Fruit fly (Drosophila melanogaster) whole organism, embryonic: Measurements from ENCODE around the gene CG33298.

Source experiments
- Aef1 ChIP-seq: fragments of 200-800 bp; sonication (Bioruptor generic); IDR thresholded peaks from 3 replicates; pipeline ENCODE4 v1.3.6; 2022; ENCODE audit warnings: missing biosample characterization, missing genetic modification characterization
- Antp ChIP-seq: fragments of 200-800 bp; sonication (Bioruptor generic); optimal IDR thresholded peaks from 3 replicates; lab custom pipeline; 2016; ENCODE audit warnings: missing biosample characterization, missing genetic modification characterization
- BtbVII ChIP-seq: fragments of 200-800 bp; sonication (Bioruptor generic); optimal IDR thresholded peaks from 3 replicates; lab custom pipeline; 2017; ENCODE audit warnings: missing biosample characterization, mild to moderate bottlenecking, missing genetic modification characterization
- CG11456 ChIP-seq: fragments of 200-800 bp; sonication (Bioruptor generic); IDR thresholded peaks from 3 replicates; pipeline ENCODE4 v1.3.6; 2022; ENCODE audit warnings: missing biosample characterization, missing genetic modification characterization
- CG11504 ChIP-seq: fragments of 200-800 bp; sonication (Bioruptor generic); optimal IDR thresholded peaks from 3 replicates; lab custom pipeline; 2019; ENCODE audit warnings: missing biosample characterization, mild to moderate bottlenecking, missing genetic modification characterization, moderate library complexity
- CG12744 ChIP-seq: fragments of 200-800 bp; sonication (Bioruptor generic); optimal IDR thresholded peaks from 2 replicates; lab custom pipeline; 2016; ENCODE audit warnings: missing biosample characterization, missing genetic modification characterization
- CG13775 ChIP-seq: fragments of 200-800 bp; sonication (Bioruptor generic); optimal IDR thresholded peaks from 3 replicates; lab custom pipeline; 2017; ENCODE audit warnings: missing biosample characterization, mild to moderate bottlenecking, missing genetic modification characterization
- CG14441 ChIP-seq: fragments of 200-800 bp; sonication (Bioruptor generic); IDR thresholded peaks from 2 replicates; pipeline ENCODE4 v1.3.6; 2022; ENCODE audit warnings: missing biosample characterization, missing genetic modification characterization
- CG18262 ChIP-seq: fragments of 200-800 bp; optimal IDR thresholded peaks from 3 replicates; lab custom pipeline; 2019; ENCODE audit warnings: missing biosample characterization, mild to moderate bottlenecking, missing genetic modification characterization, moderate library complexity
- CG18619 ChIP-seq: fragments of 200-800 bp; sonication (Bioruptor generic); optimal IDR thresholded peaks from 3 replicates; lab custom pipeline; 2017; ENCODE audit warnings: missing biosample characterization, mild to moderate bottlenecking, missing genetic modification characterization
- CG2120 ChIP-seq: fragments of 200-800 bp; sonication (Bioruptor generic); optimal IDR thresholded peaks from 3 replicates; lab custom pipeline; 2016; ENCODE audit warnings: missing biosample characterization, missing genetic modification characterization
- CG2202 ChIP-seq: fragments of 200-800 bp; sonication (Bioruptor generic); optimal IDR thresholded peaks from 2 replicates; lab custom pipeline; 2018; ENCODE audit warnings: missing biosample characterization, mild to moderate bottlenecking, missing genetic modification characterization
- CG30403 ChIP-seq: fragments of 200-800 bp; sonication (Bioruptor generic); optimal IDR thresholded peaks from 3 replicates; lab custom pipeline; 2016; ENCODE audit warnings: missing biosample characterization, missing genetic modification characterization
- CG3065 ChIP-seq: fragments of 200-800 bp; sonication (Bioruptor generic); optimal IDR thresholded peaks from 2 replicates; lab custom pipeline; 2016; ENCODE audit warnings: missing biosample characterization, missing genetic modification characterization
- CG7357 ChIP-seq: fragments of 200-800 bp; sonication (Bioruptor generic); IDR thresholded peaks from 3 replicates; pipeline ENCODE4 v1.3.6; 2022; ENCODE audit warnings: missing biosample characterization, missing genetic modification characterization
- CG7786 ChIP-seq: fragments of 200-800 bp; sonication (Bioruptor generic); optimal IDR thresholded peaks from 2 replicates; lab custom pipeline; 2016; ENCODE audit warnings: missing biosample characterization, missing genetic modification characterization
- CG7963 ChIP-seq: fragments of 200-800 bp; sonication (Bioruptor generic); IDR thresholded peaks from 3 replicates; pipeline ENCODE4 v1.3.6; 2022; ENCODE audit warnings: missing biosample characterization, missing genetic modification characterization; ENCODE audit not compliant: partially characterized antibody
- CG8290 ChIP-seq, 3 experiments: fragments of 200-800 bp; sonication (Bioruptor generic); optimal IDR thresholded peaks; 2 replicates each; lab custom pipeline; 2016 to 2019; ENCODE audit warnings: missing biosample characterization in 3 of 3, missing genetic modification characterization in 3 of 3, mild to moderate bottlenecking in 2 of 3, moderate library complexity in 1 of 3
- CG8924 ChIP-seq: fragments of 200-800 bp; optimal IDR thresholded peaks from 3 replicates; lab custom pipeline; 2019; ENCODE audit warnings: missing biosample characterization, mild to moderate bottlenecking, missing genetic modification characterization, moderate library complexity
- CG9609 ChIP-seq: fragments of 200-800 bp; sonication (Bioruptor generic); optimal IDR thresholded peaks from 3 replicates; lab custom pipeline; 2016; ENCODE audit warnings: missing biosample characterization, missing genetic modification characterization
- CG9932 ChIP-seq: fragments of 200-800 bp; sonication (Bioruptor generic); IDR thresholded peaks from 2 replicates; pipeline ENCODE4 v1.3.6; 2022; ENCODE audit warnings: missing biosample characterization, missing genetic modification characterization
- Dll ChIP-seq: fragments of 200-800 bp; sonication (Bioruptor generic); IDR thresholded peaks from 4 replicates; pipeline ENCODE4 v1.3.6; 2022; ENCODE audit warnings: missing biosample characterization, missing genetic modification characterization; ENCODE audit not compliant: partially characterized antibody
- E2f2 ChIP-seq: fragments of 200-800 bp; sonication (Bioruptor generic); IDR thresholded peaks from 2 replicates; pipeline ENCODE4 v1.3.6; 2022; ENCODE audit warnings: missing biosample characterization, missing genetic modification characterization
- Ets65A ChIP-seq: fragments of 200-800 bp; sonication (Bioruptor generic); peaks from one replicate; lab custom pipeline; 2016; ENCODE audit warnings: missing biosample characterization, missing genetic modification characterization
- Hmr ChIP-seq: fragments of 200-800 bp; sonication (Bioruptor generic); optimal IDR thresholded peaks from 3 replicates; lab custom pipeline; 2017; ENCODE audit warnings: mild to moderate bottlenecking, missing biosample characterization, missing genetic modification reagents, missing genetic modification characterization
- Hr51 ChIP-seq, 2 experiments: fragments of 200-800 bp; sonication (Bioruptor generic); optimal IDR thresholded peaks; 2 replicates in 1 of 2; 3 replicates in 1 of 2; lab custom pipeline; 2016 to 2018; ENCODE audit warnings: missing biosample characterization in 2 of 2, missing genetic modification characterization in 2 of 2, mild to moderate bottlenecking in 1 of 2, moderate library complexity in 1 of 2
- Oli ChIP-seq: fragments of 200-800 bp; sonication (Bioruptor generic); optimal IDR thresholded peaks from 2 replicates; lab custom pipeline; 2018; ENCODE audit warnings: missing biosample characterization, mild to moderate bottlenecking, missing genetic modification characterization, moderate library complexity
- TFAM ChIP-seq: fragments of 200-800 bp; sonication (Bioruptor generic); optimal IDR thresholded peaks from 2 replicates; lab custom pipeline; 2017; ENCODE audit warnings: missing biosample characterization, missing genetic modification characterization, inconsistent platforms
- Taf1 ChIP-seq: fragments of 200-800 bp; sonication (Bioruptor generic); IDR thresholded peaks from 2 replicates; pipeline ENCODE4 v1.3.6; 2022; ENCODE audit warnings: missing biosample characterization, missing genetic modification characterization
- Tbp ChIP-seq: fragments of >200 bp; optimal IDR thresholded peaks from 2 replicates; lab custom pipeline; 2018; ENCODE audit warnings: missing biosample characterization, missing genetic modification characterization
- crc ChIP-seq: fragments of 200-800 bp; sonication (Bioruptor generic); optimal IDR thresholded peaks from 2 replicates; lab custom pipeline; 2016; ENCODE audit warnings: missing biosample characterization, missing genetic modification characterization
- dati ChIP-seq: fragments of 200-800 bp; sonication (Bioruptor generic); IDR thresholded peaks from 2 replicates; pipeline ENCODE4 v1.3.6; 2022; ENCODE audit warnings: missing biosample characterization, missing genetic modification characterization
- dm ChIP-seq: fragments of 200-800 bp; sonication (Bioruptor generic); optimal IDR thresholded peaks from 3 replicates; lab custom pipeline; 2016; ENCODE audit warnings: missing biosample characterization, missing genetic modification characterization
- dmrt11E ChIP-seq: fragments of 200-800 bp; sonication (Bioruptor generic); optimal IDR thresholded peaks from 3 replicates; lab custom pipeline; 2018; ENCODE audit warnings: missing biosample characterization, mild to moderate bottlenecking, missing genetic modification characterization, moderate library complexity
- eve ChIP-seq, 2 experiments: fragments of >200 bp; optimal IDR thresholded peaks; 2 replicates each; lab custom pipeline; 2017; ENCODE audit warnings: missing biosample characterization in 2 of 2, missing genetic modification characterization in 2 of 2
- fd96Cb ChIP-seq: fragments of 200-800 bp; sonication (Bioruptor generic); optimal IDR thresholded peaks from 2 replicates; lab custom pipeline; 2018; ENCODE audit warnings: missing biosample characterization, mild to moderate bottlenecking, missing genetic modification characterization, moderate library complexity
- ftz-f1 ChIP-seq: fragments of 200-800 bp; sonication (Bioruptor generic); optimal IDR thresholded peaks from 2 replicates; lab custom pipeline; 2016; ENCODE audit warnings: missing biosample characterization, missing genetic modification characterization
- jumu ChIP-seq: fragments of 200-800 bp; sonication (Bioruptor generic); optimal IDR thresholded peaks from 3 replicates; lab custom pipeline; 2016; ENCODE audit warnings: missing biosample characterization, missing genetic modification characterization
- nmo ChIP-seq: fragments of 200-800 bp; sonication (Bioruptor generic); optimal IDR thresholded peaks from 2 replicates; lab custom pipeline; 2018; ENCODE audit warnings: missing biosample characterization, mild to moderate bottlenecking, missing genetic modification characterization, moderate library complexity
- pum ChIP-seq: fragments of 200-800 bp; sonication (Bioruptor generic); optimal IDR thresholded peaks from 2 replicates; lab custom pipeline; 2016; ENCODE audit warnings: missing biosample characterization, missing genetic modification characterization
- repo ChIP-seq: fragments of 200-800 bp; sonication (Bioruptor generic); optimal IDR thresholded peaks from 2 replicates; lab custom pipeline; 2016; ENCODE audit warnings: missing biosample characterization, missing genetic modification characterization
- sens-2 ChIP-seq: fragments of 200-800 bp; sonication (Bioruptor generic); IDR thresholded peaks from 2 replicates; pipeline ENCODE4 v1.3.6; 2022; ENCODE audit warnings: missing biosample characterization, missing genetic modification characterization
- seq ChIP-seq: fragments of 200-800 bp; sonication (Bioruptor generic); IDR thresholded peaks from 2 replicates; pipeline ENCODE4 v1.3.6; 2022; ENCODE audit warnings: missing biosample characterization, missing genetic modification characterization
- sr ChIP-seq: fragments of 200-800 bp; sonication (Bioruptor generic); IDR thresholded peaks from 3 replicates; pipeline ENCODE4 v1.3.6; 2022; ENCODE audit warnings: missing biosample characterization, missing genetic modification characterization
- tio ChIP-seq: fragments of 200-800 bp; sonication (Bioruptor generic); optimal IDR thresholded peaks from 2 replicates; lab custom pipeline; 2017; ENCODE audit warnings: missing biosample characterization, missing genetic modification characterization, inconsistent platforms
- tll ChIP-seq, 2 experiments: fragments of 200-800 bp in 1 of 2; fragments of >200 bp in 1 of 2; sonication (Bioruptor generic) in 1 of 2; optimal IDR thresholded peaks; 2 replicates each; lab custom pipeline; 2017 to 2019; ENCODE audit warnings: missing biosample characterization in 2 of 2, missing genetic modification characterization in 2 of 2, mild to moderate bottlenecking in 1 of 2, moderate library complexity in 1 of 2
- zfh2 ChIP-seq: fragments of 200-800 bp; sonication (Bioruptor generic); optimal IDR thresholded peaks from 2 replicates; lab custom pipeline; 2016; ENCODE audit warnings: missing biosample characterization, missing genetic modification characterization

The CG33298 gene

DNA sequence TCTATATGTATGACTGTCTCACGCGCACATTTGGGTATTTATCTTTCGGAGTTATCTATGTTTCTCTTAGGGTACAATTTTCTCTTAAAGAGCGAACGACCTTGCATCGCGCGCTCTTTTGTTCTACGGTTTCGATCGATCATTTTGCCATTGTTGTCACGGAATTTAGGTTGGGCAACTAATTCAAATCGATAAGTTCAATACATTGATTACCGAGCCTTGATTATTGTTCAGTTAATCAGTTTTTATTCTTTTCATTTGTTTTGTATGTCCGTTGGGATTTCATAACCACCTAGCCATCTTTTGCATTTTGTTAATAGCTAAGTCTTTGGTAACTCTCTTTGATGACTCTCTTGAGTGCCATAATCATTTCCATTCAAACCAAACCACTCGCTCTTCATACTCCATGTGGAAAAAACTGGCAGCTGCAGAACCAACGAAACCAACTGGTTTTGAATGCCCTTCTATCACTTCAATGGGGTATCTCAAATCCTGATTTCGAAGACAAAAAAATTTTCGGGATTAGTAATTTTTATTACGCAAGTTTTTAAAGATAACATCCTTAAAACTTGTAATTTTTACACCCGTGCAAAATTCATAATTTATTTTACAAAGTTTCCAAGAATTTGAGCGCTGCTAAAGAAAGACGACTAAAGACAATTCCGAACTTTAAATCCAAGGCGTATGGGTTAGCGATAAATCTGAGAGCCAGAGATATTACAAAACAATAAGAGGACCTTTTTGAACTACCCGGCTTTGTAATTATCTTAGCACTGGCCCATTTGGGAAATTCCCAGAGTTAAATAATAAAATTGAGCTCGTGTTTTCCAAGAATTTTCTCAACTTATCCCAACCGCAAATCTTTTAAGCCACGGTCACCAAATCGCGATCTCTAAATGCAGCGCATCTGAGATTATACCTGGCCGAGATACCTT is 46.7 kb upstream of the CG33298 start (continued):
- TF ChIP-seq Taf1 (GFP tag; lab: Robert Waterston, UW): no peak
- TF ChIP-seq dm (GFP tag; lab: Kevin White, UChicago): peak; percentile 28
- TF ChIP-seq Ets65A (GFP tag; lab: Kevin White, UChicago): peak; percentile 93
- 0 out of 2 replicates have a peak, but pooled peaks have one; percentile 17 for TF ChIP-seq dati (GFP tag; lab: Robert Waterston, UW)
- TF ChIP-seq nmo: peak; percentile 22
- peak; percentile 42 for TF ChIP-seq CG30403 (GFP tag; lab: Kevin White, UChicago)
- TF ChIP-seq Oli: peak; percentile 35
- TF ChIP-seq CG11456: peak; percentile 7; the same call in 1 of the 3 replicates
- no peak for TF ChIP-seq CG3065 (GFP tag; lab: Kevin White, UChicago)
- peak; percentile 43; the same call in 1 of the 4 replicates for TF ChIP-seq Dll (GFP tag; lab: Robert Waterston, UW)
- TF ChIP-seq CG7357 (GFP tag; lab: Robert Waterston, UW): peak; percentile 4; the same call in 1 of the 3 replicates
- peak in 1 of 2 experiments; percentile 17 for TF ChIP-seq Hr51 (GFP tag; optimal IDR thresholded peaks at IDR 0.05; lab: Kevin White, UChicago)
- no peak for TF ChIP-seq CG12744 (GFP tag; lab: Kevin White, UChicago)
- TF ChIP-seq CG14441 (GFP tag; lab: Robert Waterston, UW): peak; percentile 30; the same call in 1 of the 2 replicates
- TF ChIP-seq tio (GFP tag; lab: Kevin White, UChicago): peak; percentile 27
- TF ChIP-seq CG9609: peak; percentile 57
- peak; percentile 14 for TF ChIP-seq Antp
- peak; percentile 7; the same call in 1 of the 2 replicates for TF ChIP-seq sens-2
- no peak for TF ChIP-seq tll (GFP tag; optimal IDR thresholded peaks at IDR 0.05; lab: Kevin White, UChicago)
- peak; percentile 17 for TF ChIP-seq CG18619 (GFP tag; lab: Kevin White, UChicago)
- peak; percentile 21 for TF ChIP-seq CG2120 (GFP tag; lab: Kevin White, UChicago)
- no peak for TF ChIP-seq ftz-f1 (GFP tag; lab: Kevin White, UChicago)
- TF ChIP-seq CG18262 (tag; lab: Kevin White, UChicago): peak; percentile 39
- 0 out of 2 replicates have a peak, but pooled peaks have one; percentile 1 for TF ChIP-seq E2f2 (GFP tag; lab: Robert Waterston, UW)
- TF ChIP-seq CG8290 (GFP tag; optimal IDR thresholded peaks at IDR 0.05; lab: Kevin White, UChicago): no peak
- TF ChIP-seq CG8290 (tag; optimal IDR thresholded peaks at IDR 0.05; lab: Kevin White, UChicago): peak in 1 of 2 experiments; percentile 27
- TF ChIP-seq CG13775 (GFP tag; lab: Kevin White, UChicago): peak; percentile 25
- TF ChIP-seq Hmr (GFP tag; lab: Kevin White, UChicago): no peak
- no peak for TF ChIP-seq BtbVII (GFP tag; lab: Kevin White, UChicago)
- TF ChIP-seq eve (GFP tag; optimal IDR thresholded peaks at IDR 0.05; lab: Kevin White, UChicago): peak in 1 of 2 experiments; percentile 10
- TF ChIP-seq pum (GFP tag; lab: Kevin White, UChicago): peak; percentile 36
- peak; percentile 31 for TF ChIP-seq CG11504 (tag; lab: Kevin White, UChicago)
- peak; percentile 45 for TF ChIP-seq CG7786 (GFP tag; lab: Kevin White, UChicago)
- TF ChIP-seq zfh2 (GFP tag; lab: Kevin White, UChicago): peak; percentile 45
- peak; percentile 4 for TF ChIP-seq jumu

- peak; percentile 91 for TF ChIP-seq Aef1 (GFP tag; lab: Robert Waterston, UW)
- peak; percentile 99 for TF ChIP-seq dmrt11E (tag; lab: Kevin White, UChicago)
- TF ChIP-seq CG9932: peak; percentile 96
- TF ChIP-seq crc (GFP tag; lab: Kevin White, UChicago): no peak
- peak; percentile 97 for TF ChIP-seq fd96Cb (tag; lab: Kevin White, UChicago)
- TF ChIP-seq TFAM (GFP tag; lab: Kevin White, UChicago): peak; percentile 76
- peak; percentile 97 for TF ChIP-seq CG8924
- peak; percentile 97 for TF ChIP-seq seq (GFP tag; lab: Robert Waterston, UW)
- TF ChIP-seq Tbp (GFP tag; lab: Kevin White, UChicago): no peak
- peak; percentile 97 for TF ChIP-seq CG2202 (tag; lab: Kevin White, UChicago)
- no peak for TF ChIP-seq CG7963 (GFP tag; lab: Robert Waterston, UW)
- peak; percentile 77 for TF ChIP-seq repo (GFP tag; lab: Kevin White, UChicago)
- TF ChIP-seq sr (GFP tag; lab: Robert Waterston, UW): peak; percentile 36; the same call in 2 of the 3 replicates
Observed at dm6 chr2L:9449257-9449972, 45.9 kb upstream of the CG33298 start.
